Worm (Caenorhabditis elegans): ENCODE results near the gene F09F9.5.

The F09F9.5 gene

DNA sequence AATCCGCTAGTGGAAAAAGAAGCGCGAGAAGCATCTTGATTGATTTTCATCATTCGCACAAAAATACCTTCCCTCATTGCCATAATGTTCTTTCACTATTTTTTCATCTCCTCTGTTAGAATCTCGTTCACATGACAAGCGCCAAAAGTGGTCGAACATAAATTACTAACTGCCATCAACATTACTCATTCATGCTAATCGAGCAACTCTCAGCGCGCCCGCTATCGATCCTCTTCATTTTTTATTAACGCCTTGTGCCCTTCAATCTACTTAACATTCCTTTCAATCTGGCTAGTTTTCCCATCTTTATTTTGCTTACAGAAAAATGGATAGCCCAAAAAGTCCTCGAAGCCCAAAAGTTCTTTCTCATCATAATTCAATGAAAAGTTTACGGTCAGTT lies at the start of gene F09F9.5:
Gene F09F9.5 (plus strand): TSS at position 301 of the 400 bp plus-strand sequence.
- TF ChIP-seq aly-2 (tag; optimal IDR thresholded peaks at IDR 0.05) (no peak), nhr-237 (tag; optimal IDR thresholded peaks at IDR 0.05) (no peak), egl-27 (tag; optimal IDR thresholded peaks at IDR 0.05) (no peak), nhr-11 (tag; optimal IDR thresholded peaks at IDR 0.05) (no peak), daf-12 (tag; optimal IDR thresholded peaks at IDR 0.05) (no peak), hmg-11 (tag; optimal IDR thresholded peaks at IDR 0.05) (no peak), unc-62 (GFP tag; optimal IDR thresholded peaks at IDR 0.05) (no peak)

ce11 chrX:4068180-4068579 lies 49.5 kb upstream of the F09F9.5 start:
- TF ChIP-seq pqm-1 (tag; optimal IDR thresholded peaks at IDR 0.05) (no peak), aly-2 (tag; optimal IDR thresholded peaks at IDR 0.05) (no peak), nhr-25 (tag; optimal IDR thresholded peaks at IDR 0.05) (no peak), sea-2 (GFP tag; optimal IDR thresholded peaks at IDR 0.05) (no peak), nhr-23 (tag; optimal IDR thresholded peaks at IDR 0.05) (no peak), zag-1 (tag; optimal IDR thresholded peaks at IDR 0.05) (no peak), eor-1 (tag; optimal IDR thresholded peaks at IDR 0.05) (no peak), fkh-10 (GFP tag; optimal IDR thresholded peaks at IDR 0.05) (no peak), ceh-9 (tag; optimal IDR thresholded peaks at IDR 0.05) (no peak), tbx-2 (tag; optimal IDR thresholded peaks at IDR 0.05) (no peak), ceh-28 (tag; optimal IDR thresholded peaks at IDR 0.05) (no peak), fos-1 (tag; optimal IDR thresholded peaks at IDR 0.05) (no peak)

DNA sequence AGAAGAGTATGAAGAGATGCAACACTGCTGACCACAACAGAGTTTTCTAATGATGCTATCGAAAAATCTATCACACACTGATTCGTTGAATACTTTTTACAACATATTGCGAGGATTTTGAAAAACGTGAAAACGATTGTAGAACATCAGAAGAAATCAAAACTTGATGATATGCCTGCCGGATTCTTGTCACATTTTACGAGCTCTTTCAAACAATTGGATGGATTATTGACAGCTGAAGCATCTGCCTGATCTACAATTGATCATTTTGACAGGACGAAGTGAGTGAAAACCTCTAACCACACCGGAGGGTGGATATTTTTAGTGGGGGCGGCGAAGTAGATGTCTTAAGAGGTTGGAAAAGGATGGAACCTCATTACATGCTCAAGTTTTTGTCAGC lies 45.2 kb upstream of the F09F9.5 start:
- TF ChIP-seq aly-2 (tag; optimal IDR thresholded peaks at IDR 0.05) (no peak), nhr-67 (tag; optimal IDR thresholded peaks at IDR 0.05) (no peak), skn-1 (tag; optimal IDR thresholded peaks at IDR 0.05) (no peak), unc-62 (GFP tag; optimal IDR thresholded peaks at IDR 0.05) (no peak), nhr-43 (tag; optimal IDR thresholded peaks at IDR 0.05; ENCODE audit: poor library complexity, severe bottlenecking) (no peak), ztf-4 (tag; optimal IDR thresholded peaks at IDR 0.05) (no peak), pqm-1 (tag; optimal IDR thresholded peaks at IDR 0.05) (no peak), nhr-76 (tag; optimal IDR thresholded peaks at IDR 0.05) (no peak), lsy-12 (tag; optimal IDR thresholded peaks at IDR 0.05) (no peak), nhr-25 (tag; optimal IDR thresholded peaks at IDR 0.05) (no peak), lin-15B (tag; optimal IDR thresholded peaks at IDR 0.05) (no peak), egl-5 (tag; optimal IDR thresholded peaks at IDR 0.05) (no peak), ceh-28 (tag; optimal IDR thresholded peaks at IDR 0.05) (no peak), mml-1 (tag; optimal IDR thresholded peaks at IDR 0.05) (no peak), hmg-11 (tag; optimal IDR thresholded peaks at IDR 0.05) (no peak), unc-39 (tag; optimal IDR thresholded peaks at IDR 0.05) (no peak), zag-1 (tag; optimal IDR thresholded peaks at IDR 0.05) (no peak), tbx-2 (tag; optimal IDR thresholded peaks at IDR 0.05) (no peak), eor-1 (tag; optimal IDR thresholded peaks at IDR 0.05) (no peak)

DNA sequence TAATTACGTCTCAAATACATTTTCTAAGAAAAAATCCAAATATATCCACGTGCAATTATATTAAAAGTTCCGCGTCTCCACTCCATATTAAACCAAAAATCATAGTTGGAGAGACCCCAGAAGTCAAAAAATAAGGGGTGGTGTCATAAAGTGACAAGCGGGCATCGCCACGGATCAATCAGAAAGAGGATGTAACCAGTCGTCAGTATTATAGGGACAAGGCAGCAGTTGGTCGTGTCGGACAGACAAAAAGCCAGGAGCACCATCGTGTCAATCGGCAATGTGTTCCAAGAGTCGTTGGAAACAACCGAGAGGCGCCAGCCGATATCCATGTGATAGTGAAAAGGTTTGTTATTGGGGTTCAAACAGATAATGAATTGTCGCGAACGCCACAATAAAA lies 41.8 kb upstream of the F09F9.5 start:
- TF ChIP-seq snpc-4 (tag; optimal IDR thresholded peaks at IDR 0.05), result no peak
- peak; percentile 66 for TF ChIP-seq unc-62 (GFP tag; optimal IDR thresholded peaks at IDR 0.05)

DNA sequence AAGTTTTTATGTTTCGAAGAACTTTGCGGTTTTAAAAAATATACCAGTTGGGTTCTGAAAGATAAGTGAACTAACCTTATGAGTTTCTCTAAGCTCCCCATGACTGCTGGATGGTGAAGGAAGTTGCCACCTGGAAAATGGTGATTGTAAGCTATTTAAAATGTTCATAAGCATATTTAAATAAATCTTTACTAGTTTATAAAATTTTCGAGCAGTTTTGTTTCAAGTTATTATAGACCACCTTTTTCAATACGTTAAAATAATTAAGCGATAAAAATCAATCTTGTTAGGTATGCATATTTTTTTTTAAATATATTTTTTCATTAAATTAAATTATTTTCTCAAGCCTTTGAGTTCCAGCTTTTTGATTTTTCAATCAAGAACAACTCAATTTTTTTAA lies 38.5 kb upstream of the F09F9.5 start, which contains the start of gene T06F4.1:
Gene T06F4.1 (minus strand): TSS at position 101 of the 400 bp plus-strand sequence.
- no peak for TF ChIP-seq lin-39 (tag; optimal IDR thresholded peaks at IDR 0.05)
- TF ChIP-seq elt-2 (tag; optimal IDR thresholded peaks at IDR 0.05), result no peak
- no peak for TF ChIP-seq nhr-23 (tag; optimal IDR thresholded peaks at IDR 0.05)
- no peak for TF ChIP-seq zag-1 (tag; optimal IDR thresholded peaks at IDR 0.05)
- no peak for TF ChIP-seq unc-39 (tag; optimal IDR thresholded peaks at IDR 0.05)
- no peak for TF ChIP-seq ama-1 (optimal IDR thresholded peaks at IDR 0.05)
- TF ChIP-seq nhr-237 (tag; optimal IDR thresholded peaks at IDR 0.05), result no peak
- no peak for TF ChIP-seq lsy-12 (tag; optimal IDR thresholded peaks at IDR 0.05)
- no peak for TF ChIP-seq pha-4 (tag; optimal IDR thresholded peaks at IDR 0.05)
- TF ChIP-seq nhr-76 (tag; optimal IDR thresholded peaks at IDR 0.05), result no peak
- no peak for TF ChIP-seq nhr-11 (tag; optimal IDR thresholded peaks at IDR 0.05)
- TF ChIP-seq elt-1 (tag; optimal IDR thresholded peaks at IDR 0.05), result no peak
- TF ChIP-seq hmg-11 (tag; optimal IDR thresholded peaks at IDR 0.05), result no peak
- TF ChIP-seq daf-12 (tag; optimal IDR thresholded peaks at IDR 0.05), result no peak
- TF ChIP-seq aly-2 (tag; optimal IDR thresholded peaks at IDR 0.05), result no peak
- no peak for TF ChIP-seq nfya-1 (tag; optimal IDR thresholded peaks at IDR 0.05; ENCODE audit: insufficient read depth)
